Worm (Caenorhabditis elegans) whole organism, L2 larva: ENCODE measurements around the gene fipr-27.

ENCODE experiments used
- R02D3.7 ChIP-seq: fragments of 150-350 bp; optimal IDR thresholded peaks from 2 replicates; lab custom pipeline; 2014; ENCODE audit warnings: missing biosample characterization, missing genetic modification characterization
- ZK546.5 ChIP-seq: sonication (generic microtip); optimal IDR thresholded peaks from 2 replicates; lab custom pipeline; 2017; ENCODE audit warnings: missing biosample characterization, missing genetic modification characterization
- ceh-16 ChIP-seq: fragments of 150-350 bp; optimal IDR thresholded peaks from 2 replicates; lab custom pipeline; 2014; ENCODE audit warnings: missing biosample characterization, missing genetic modification characterization
- ceh-82 ChIP-seq: fragments of 150-350 bp; optimal IDR thresholded peaks from 2 replicates; lab custom pipeline; 2014; ENCODE audit warnings: missing biosample characterization, missing genetic modification characterization
- dmd-4 ChIP-seq: sonication (generic microtip); optimal IDR thresholded peaks from 2 replicates; lab custom pipeline; 2017; ENCODE audit warnings: missing biosample characterization, missing genetic modification characterization
- elt-1 ChIP-seq: fragments of 150-350 bp; optimal IDR thresholded peaks from 2 replicates; lab custom pipeline; 2014; ENCODE audit warnings: missing biosample characterization, missing genetic modification characterization
- mab-5 ChIP-seq: fragments of 150-350 bp; optimal IDR thresholded peaks from 2 replicates; lab custom pipeline; 2014; ENCODE audit warnings: missing biosample characterization, missing genetic modification characterization
- mdl-1 ChIP-seq, 2 experiments: fragments of 150-350 bp in 1 of 2; sonication (generic microtip) in 1 of 2; optimal IDR thresholded peaks; 2 replicates each; lab custom pipeline; 2017; ENCODE audit warnings: missing biosample characterization in 2 of 2, missing genetic modification characterization in 2 of 2
- nhr-11 ChIP-seq: fragments of 150-350 bp; optimal IDR thresholded peaks from 2 replicates; lab custom pipeline; 2014; ENCODE audit warnings: missing biosample characterization, missing genetic modification characterization
- nhr-237 ChIP-seq: fragments of 150-350 bp; optimal IDR thresholded peaks from 2 replicates; lab custom pipeline; 2014; ENCODE audit warnings: missing biosample characterization, missing genetic modification characterization
- snpc-4 ChIP-seq: fragments of 150-350 bp; optimal IDR thresholded peaks from 2 replicates; lab custom pipeline; 2014; ENCODE audit warnings: missing biosample characterization, missing genetic modification characterization
- unc-55 ChIP-seq: fragments of 150-350 bp; sonication (generic microtip); optimal IDR thresholded peaks from 3 replicates; lab custom pipeline; 2014; ENCODE audit warnings: missing biosample characterization, missing genetic modification reagents, missing genetic modification characterization
- unc-62 ChIP-seq: fragments of 150-350 bp; optimal IDR thresholded peaks from 2 replicates; lab custom pipeline; 2014; ENCODE audit warnings: missing biosample characterization, missing genetic modification reagents, missing genetic modification characterization
- ztf-4 ChIP-seq: fragments of 150-350 bp; optimal IDR thresholded peaks from 2 replicates; lab custom pipeline; 2014; ENCODE audit warnings: missing biosample characterization, missing genetic modification characterization

DNA sequence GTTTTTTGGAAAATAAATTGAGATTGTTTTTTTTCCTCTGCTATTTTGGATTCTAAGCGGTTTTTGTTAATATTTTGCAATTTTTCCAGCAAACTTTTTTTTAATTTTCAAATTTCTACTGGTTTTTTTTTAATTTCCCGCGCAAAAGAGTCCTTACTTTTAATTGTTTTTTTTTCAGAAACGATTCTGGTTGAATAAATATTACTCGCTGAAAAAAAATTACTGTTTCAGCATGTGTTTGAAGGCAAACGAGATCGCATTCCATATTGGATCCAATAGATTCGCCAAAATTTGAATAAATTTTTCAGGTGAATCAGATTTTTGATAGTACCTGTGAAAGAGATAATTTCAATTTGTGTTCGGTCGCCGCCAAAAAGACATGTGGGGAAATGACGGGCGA, 907 bp upstream of the fipr-27 start:
- TF ChIP-seq ceh-16 (tag; lab: Kevin White, UChicago) = no peak
- TF ChIP-seq mab-5 (tag; lab: Kevin White, UChicago) = no peak
- no peak for TF ChIP-seq snpc-4
- no peak for TF ChIP-seq ZK546.5 (tag; lab: Kevin White, UChicago)
- TF ChIP-seq R02D3.7 (tag; lab: Kevin White, UChicago) = no peak
- TF ChIP-seq unc-62 = no peak
- no peak for TF ChIP-seq unc-55 (GFP tag; lab: Kevin White, UChicago)
- no peak for TF ChIP-seq elt-1 (tag; lab: Kevin White, UChicago)
- no peak for TF ChIP-seq ceh-82 (tag; lab: Kevin White, UChicago)
- no peak for TF ChIP-seq nhr-237 (tag; lab: Kevin White, UChicago)
- TF ChIP-seq nhr-11 (tag; lab: Kevin White, UChicago) = no peak
- no peak for TF ChIP-seq ztf-4 (tag; lab: Kevin White, UChicago)
- no peak for TF ChIP-seq dmd-4 (tag; lab: Kevin White, UChicago)
- TF ChIP-seq mdl-1 (tag; optimal IDR thresholded peaks at IDR 0.05; lab: Kevin White, UChicago) = no peak
